Fruit fly (Drosophila melanogaster) whole organism, embryonic: ENCODE data around the gene CG5191.

Experiments
- Ada2b ChIP-seq: fragments of 200-800 bp; sonication (Bioruptor generic); IDR thresholded peaks from 2 replicates; pipeline ENCODE4 v1.3.6; 2022; ENCODE audit warnings: missing biosample characterization, missing genetic modification characterization
- Atf3 ChIP-seq: fragments of 200-800 bp; sonication (Bioruptor generic); optimal IDR thresholded peaks from 3 replicates; lab custom pipeline; 2016; ENCODE audit warnings: missing biosample characterization, missing genetic modification characterization
- CG10209 ChIP-seq: fragments of 200-800 bp; sonication (Bioruptor generic); optimal IDR thresholded peaks from 3 replicates; lab custom pipeline; 2017; ENCODE audit warnings: missing biosample characterization, mild to moderate bottlenecking, missing genetic modification characterization, missing genetic modification reagents
- CG10366 ChIP-seq: fragments of 200-800 bp; sonication (Bioruptor generic); IDR thresholded peaks from 2 replicates; pipeline ENCODE4 v1.3.6; 2022; ENCODE audit warnings: missing biosample characterization, missing genetic modification characterization
- CG11247 ChIP-seq: fragments of 200-800 bp; sonication (Bioruptor generic); IDR thresholded peaks from 2 replicates; pipeline ENCODE4 v1.3.6; 2022; ENCODE audit warnings: missing biosample characterization, missing genetic modification characterization
- CG12942 ChIP-seq: fragments of 200-800 bp; sonication (Bioruptor generic); optimal IDR thresholded peaks from 3 replicates; lab custom pipeline; 2016; ENCODE audit warnings: missing biosample characterization, missing genetic modification characterization
- CG14050 ChIP-seq: fragments of 200-800 bp; sonication (Bioruptor generic); IDR thresholded peaks from 3 replicates; pipeline ENCODE4 v1.3.6; 2022; ENCODE audit warnings: missing biosample characterization, missing genetic modification characterization
- CG14710 ChIP-seq: fragments of 200-800 bp; sonication (Bioruptor generic); optimal IDR thresholded peaks from 3 replicates; lab custom pipeline; 2019; ENCODE audit warnings: missing biosample characterization, mild to moderate bottlenecking, missing genetic modification characterization, moderate library complexity
- CG1603 ChIP-seq: fragments of 200-800 bp; sonication (Bioruptor generic); optimal IDR thresholded peaks from 2 replicates; lab custom pipeline; 2019; ENCODE audit warnings: missing biosample characterization, mild to moderate bottlenecking, missing genetic modification characterization, moderate library complexity
- CG17361 ChIP-seq: fragments of 200-800 bp; sonication (Bioruptor generic); IDR thresholded peaks from 3 replicates; pipeline ENCODE4 v1.3.6; 2022; ENCODE audit warnings: missing biosample characterization, missing genetic modification characterization
- CG17612 ChIP-seq: fragments of 200-800 bp; sonication (Bioruptor generic); IDR thresholded peaks from 2 replicates; pipeline ENCODE4 v1.3.6; 2022; ENCODE audit warnings: missing biosample characterization, missing genetic modification characterization
- CG18764 ChIP-seq: fragments of 200-800 bp; sonication (Bioruptor generic); optimal IDR thresholded peaks from 3 replicates; lab custom pipeline; 2016; ENCODE audit warnings: missing biosample characterization, missing genetic modification characterization
- CG2120 ChIP-seq: fragments of 200-800 bp; sonication (Bioruptor generic); optimal IDR thresholded peaks from 3 replicates; lab custom pipeline; 2016; ENCODE audit warnings: missing biosample characterization, missing genetic modification characterization
- CG3065 ChIP-seq: fragments of 200-800 bp; sonication (Bioruptor generic); optimal IDR thresholded peaks from 2 replicates; lab custom pipeline; 2016; ENCODE audit warnings: missing biosample characterization, missing genetic modification characterization
- CG3847 ChIP-seq: fragments of 200-800 bp; sonication (Bioruptor generic); IDR thresholded peaks from 2 replicates; pipeline ENCODE4 v1.3.6; 2022; ENCODE audit warnings: missing biosample characterization, missing genetic modification characterization
- CG4360 ChIP-seq: fragments of 200-800 bp; sonication (Bioruptor generic); IDR thresholded peaks from 2 replicates; pipeline ENCODE4 v1.3.6; 2022; ENCODE audit warnings: missing biosample characterization, missing genetic modification characterization
- CG4404 ChIP-seq: fragments of 200-800 bp; sonication (Bioruptor generic); IDR thresholded peaks from 2 replicates; pipeline ENCODE4 v1.3.6; 2022; ENCODE audit warnings: missing biosample characterization, missing genetic modification characterization
- CG4424 ChIP-seq: fragments of 200-800 bp; sonication (Bioruptor generic); optimal IDR thresholded peaks from 3 replicates; lab custom pipeline; 2016; ENCODE audit warnings: missing biosample characterization, missing genetic modification characterization
- CG6272 ChIP-seq: fragments of 200-800 bp; sonication (Bioruptor generic); IDR thresholded peaks from 2 replicates; pipeline ENCODE4 v1.3.6; 2022; ENCODE audit warnings: missing biosample characterization, missing genetic modification characterization
- CG6813 ChIP-seq: fragments of 200-800 bp; sonication (Bioruptor generic); optimal IDR thresholded peaks from 2 replicates; lab custom pipeline; 2017; ENCODE audit warnings: missing biosample characterization, missing genetic modification characterization, mild to moderate bottlenecking, moderate library complexity, missing genetic modification reagents
- CG8281 ChIP-seq: fragments of 200-800 bp; sonication (Bioruptor generic); optimal IDR thresholded peaks from 2 replicates; lab custom pipeline; 2018; ENCODE audit warnings: missing biosample characterization, mild to moderate bottlenecking, missing genetic modification characterization, moderate library complexity
- CG8388 ChIP-seq: fragments of 200-800 bp; sonication (Bioruptor generic); optimal IDR thresholded peaks from 2 replicates; lab custom pipeline; 2019; ENCODE audit warnings: missing biosample characterization, mild to moderate bottlenecking, missing genetic modification characterization, moderate library complexity
- CG9797 ChIP-seq: fragments of 200-800 bp; sonication (Bioruptor generic); optimal IDR thresholded peaks from 3 replicates; lab custom pipeline; 2018; ENCODE audit warnings: missing biosample characterization, mild to moderate bottlenecking, missing genetic modification characterization
- CG9817 ChIP-seq: fragments of 200-800 bp; sonication (Bioruptor generic); optimal IDR thresholded peaks from 2 replicates; lab custom pipeline; 2018; ENCODE audit warnings: missing biosample characterization, mild to moderate bottlenecking, missing genetic modification characterization, moderate library complexity
- CHES-1-like ChIP-seq: fragments of 200-800 bp; sonication (Bioruptor generic); optimal IDR thresholded peaks from 2 replicates; lab custom pipeline; 2016; ENCODE audit warnings: missing biosample characterization, missing genetic modification characterization
- Camta ChIP-seq: fragments of 200-800 bp; sonication (Bioruptor generic); optimal IDR thresholded peaks from 2 replicates; lab custom pipeline; 2016; ENCODE audit warnings: missing biosample characterization, missing genetic modification characterization
- Doc2 ChIP-seq: fragments of 200-800 bp; sonication (Bioruptor generic); IDR thresholded peaks from 2 replicates; pipeline ENCODE4 v1.3.6; 2022; ENCODE audit warnings: missing biosample characterization, missing genetic modification characterization
- HLHmδ ChIP-seq: fragments of 200-800 bp; sonication (Bioruptor generic); optimal IDR thresholded peaks from 2 replicates; lab custom pipeline; 2018; ENCODE audit warnings: missing biosample characterization, mild to moderate bottlenecking, missing genetic modification characterization, moderate library complexity
- Kr ChIP-seq: fragments of 200-800 bp; sonication (Bioruptor generic); optimal IDR thresholded peaks from 2 replicates; lab custom pipeline; 2017; ENCODE audit warnings: missing biosample characterization, mild to moderate bottlenecking, missing genetic modification characterization
- NfI ChIP-seq: fragments of 200-800 bp; sonication (Bioruptor generic); optimal IDR thresholded peaks from 3 replicates; lab custom pipeline; 2018; ENCODE audit warnings: missing biosample characterization, mild to moderate bottlenecking, missing genetic modification characterization, moderate library complexity
- Trl ChIP-seq, 3 experiments: fragments of >200 bp in 2 of 3; fragments of 200-800 bp in 1 of 3; sonication (Bioruptor generic) in 1 of 3; optimal IDR thresholded peaks; 2 replicates in 1 of 3; 3 replicates in 2 of 3; lab custom pipeline; 2016 to 2017; ENCODE audit warnings: missing biosample characterization in 1 of 3, missing genetic modification characterization in 1 of 3
- Xbp1 ChIP-seq: fragments of 200-800 bp; sonication (Bioruptor generic); optimal IDR thresholded peaks from 3 replicates; lab custom pipeline; 2016; ENCODE audit warnings: missing biosample characterization, mild to moderate bottlenecking, missing genetic modification characterization
- caup ChIP-seq: fragments of 200-800 bp; sonication (Bioruptor generic); optimal IDR thresholded peaks from 3 replicates; lab custom pipeline; 2017; ENCODE audit warnings: missing biosample characterization, mild to moderate bottlenecking, missing genetic modification characterization, moderate library complexity; ENCODE audit not compliant: severe bottlenecking
- crc ChIP-seq: fragments of 200-800 bp; sonication (Bioruptor generic); optimal IDR thresholded peaks from 2 replicates; lab custom pipeline; 2016; ENCODE audit warnings: missing biosample characterization, missing genetic modification characterization
- cwo ChIP-seq: fragments of 200-800 bp; sonication (Bioruptor generic); optimal IDR thresholded peaks from 3 replicates; lab custom pipeline; 2017; ENCODE audit warnings: missing biosample characterization, missing genetic modification characterization, mild to moderate bottlenecking, moderate library complexity, missing genetic modification reagents
- dmrt11E ChIP-seq: fragments of 200-800 bp; sonication (Bioruptor generic); optimal IDR thresholded peaks from 3 replicates; lab custom pipeline; 2018; ENCODE audit warnings: missing biosample characterization, mild to moderate bottlenecking, missing genetic modification characterization, moderate library complexity
- fd3F ChIP-seq: fragments of 200-800 bp; sonication (Bioruptor generic); optimal IDR thresholded peaks from 2 replicates; lab custom pipeline; 2018; ENCODE audit warnings: missing biosample characterization, mild to moderate bottlenecking, missing genetic modification characterization, moderate library complexity
- fd96Cb ChIP-seq: fragments of 200-800 bp; sonication (Bioruptor generic); optimal IDR thresholded peaks from 2 replicates; lab custom pipeline; 2018; ENCODE audit warnings: missing biosample characterization, mild to moderate bottlenecking, missing genetic modification characterization, moderate library complexity
- gro ChIP-seq: fragments of 200-800 bp; sonication (Bioruptor generic); optimal IDR thresholded peaks from 2 replicates; lab custom pipeline; 2016; ENCODE audit warnings: missing biosample characterization, missing genetic modification characterization
- gsb ChIP-seq: fragments of 200-800 bp; sonication (Bioruptor generic); IDR thresholded peaks from 2 replicates; pipeline ENCODE4 v1.3.6; 2022; ENCODE audit warnings: missing biosample characterization, missing genetic modification characterization
- mirr ChIP-seq: fragments of 200-800 bp; sonication (Bioruptor generic); optimal IDR thresholded peaks from 3 replicates; lab custom pipeline; 2018; ENCODE audit warnings: missing biosample characterization, mild to moderate bottlenecking, missing genetic modification characterization
- pan ChIP-seq, 4 experiments: fragments of >200 bp in 3 of 4; fragments of 200-800 bp in 1 of 4; sonication (Bioruptor generic) in 1 of 4; optimal IDR thresholded peaks in 3 of 4; IDR thresholded peaks in 1 of 4; 2 replicates each; pipeline versions ENCODE4 v1.3.6 to Lab custom; 2017 to 2022; ENCODE audit warnings: missing biosample characterization in 2 of 4, missing genetic modification characterization in 2 of 4, mixed read lengths in 1 of 4
- phol ChIP-seq: fragments of 200-800 bp; sonication (Bioruptor generic); optimal IDR thresholded peaks from 3 replicates; lab custom pipeline; 2018; ENCODE audit warnings: missing biosample characterization, mild to moderate bottlenecking, missing genetic modification characterization, moderate library complexity
- slou ChIP-seq: fragments of 200-800 bp; sonication (Bioruptor generic); optimal IDR thresholded peaks from 3 replicates; lab custom pipeline; 2016; ENCODE audit warnings: missing biosample characterization, missing genetic modification characterization
- trem ChIP-seq: fragments of 200-800 bp; optimal IDR thresholded peaks from 3 replicates; lab custom pipeline; 2019; ENCODE audit warnings: missing biosample characterization, mild to moderate bottlenecking, missing genetic modification characterization, moderate library complexity
- twi ChIP-seq: fragments of 200-800 bp; optimal IDR thresholded peaks from 2 replicates; lab custom pipeline; 2019; ENCODE audit warnings: missing biosample characterization, mild to moderate bottlenecking, missing genetic modification characterization, moderate library complexity
- tx ChIP-seq: fragments of 200-800 bp; sonication (Bioruptor generic); optimal IDR thresholded peaks from 2 replicates; lab custom pipeline; 2016; ENCODE audit warnings: missing biosample characterization, missing genetic modification characterization
- wek ChIP-seq: fragments of 200-800 bp; sonication (Bioruptor generic); optimal IDR thresholded peaks from 3 replicates; lab custom pipeline; 2018; ENCODE audit warnings: missing biosample characterization, mild to moderate bottlenecking, missing genetic modification characterization, moderate library complexity

The CG5191 gene

dm6 chr3R:20557415-20558105, 3.1 kb upstream of the CG5191 start, which contains the start of the genes DPCoAC and CG5180 (continued):
- TF ChIP-seq CG4404 (GFP tag; lab: Robert Waterston, UW) (peak; percentile 48; the same call in 1 of the 2 replicates), CG8281 (tag; lab: Kevin White, UChicago) (no peak), CG2120 (GFP tag; lab: Kevin White, UChicago) (peak; percentile 78), CG9817 (tag; lab: Kevin White, UChicago) (peak; percentile 56), CG3065 (GFP tag; lab: Kevin White, UChicago) (peak; percentile 35), wek (GFP tag; lab: Kevin White, UChicago) (no peak), Atf3 (GFP tag; lab: Kevin White, UChicago) (peak; percentile 14), HLHmδ (GFP tag; lab: Kevin White, UChicago) (peak; percentile 8), Camta (GFP tag; lab: Kevin White, UChicago) (peak; percentile 45), CG14050 (peak; percentile 37; the same call in 2 of the 3 replicates), CG8388 (GFP tag; lab: Kevin White, UChicago) (peak; percentile 30), twi (tag; lab: Kevin White, UChicago) (no peak), fd3F (GFP tag; lab: Kevin White, UChicago) (peak; percentile 48), CG9797 (GFP tag; lab: Kevin White, UChicago) (peak; percentile 45), cwo (GFP tag; lab: Kevin White, UChicago) (peak; percentile 13), Trl (optimal IDR thresholded peaks at IDR 0.05; lab: Kevin White, UChicago) (no peak), Trl (GFP tag; optimal IDR thresholded peaks at IDR 0.05; lab: Kevin White, UChicago) (peak; percentile 38), CG17612 (GFP tag; lab: Robert Waterston, UW) (peak; percentile 58), CG10209 (GFP tag; lab: Kevin White, UChicago) (peak; percentile 28), Doc2 (no peak), mirr (GFP tag; lab: Kevin White, UChicago) (peak; percentile 50), CG17361 (GFP tag; lab: Robert Waterston, UW) (peak; percentile 78), slou (GFP tag; lab: Kevin White, UChicago) (peak; percentile 52), gsb (GFP tag; lab: Robert Waterston, UW) (0 out of 2 replicates have a peak, but pooled peaks have one; percentile 40), CG6813 (GFP tag; lab: Kevin White, UChicago) (no peak), CG14710 (tag; lab: Kevin White, UChicago) (peak; percentile 53), pan (optimal IDR thresholded peaks at IDR 0.05; lab: Kevin White, UChicago) (no peak), pan (GFP tag; optimal IDR thresholded peaks at IDR 0.05 in 1 of 2, IDR thresholded peaks at IDR 0.05 in 1 of 2) (peak in 1 of 2 experiments; percentile 76), CG12942 (peak; percentile 45), CG1603 (tag; lab: Kevin White, UChicago) (peak; percentile 89), Xbp1 (GFP tag; lab: Kevin White, UChicago) (peak; percentile 81), fd96Cb (tag; lab: Kevin White, UChicago) (peak; percentile 32), CG4424 (GFP tag; lab: Kevin White, UChicago) (peak; percentile 39), trem (tag; lab: Kevin White, UChicago) (peak; percentile 37), tx (GFP tag; lab: Kevin White, UChicago) (peak; percentile 25), CG10366 (GFP tag; lab: Robert Waterston, UW) (peak; percentile 68), caup (peak; percentile 66), CHES-1-like (GFP tag; lab: Kevin White, UChicago) (peak; percentile 68), dmrt11E (peak; percentile 22), gro (peak; percentile 77), CG18764 (peak; percentile 52), phol (tag; lab: Kevin White, UChicago) (peak; percentile 67), Ada2b (GFP tag; lab: Robert Waterston, UW) (peak; percentile 71), CG4360 (GFP tag; lab: Robert Waterston, UW) (peak; percentile 64), CG6272 (GFP tag; lab: Robert Waterston, UW) (peak; percentile 80), CG3847 (GFP tag; lab: Robert Waterston, UW) (peak; percentile 89), NfI (peak; percentile 72), crc (GFP tag; lab: Kevin White, UChicago) (peak; percentile 62), CG11247 (GFP tag; lab: Robert Waterston, UW) (peak; percentile 83), Kr (GFP tag; lab: Kevin White, UChicago) (no peak)
